Worm (Caenorhabditis elegans): ENCODE results near the gene srh-34.

ce11 chrV:479046-479445 lies 32.6 kb upstream of the srh-34 start:
- TF ChIP-seq him-1 (tag; optimal IDR thresholded peaks at IDR 0.05) (no peak), W03F9.2 (tag; optimal IDR thresholded peaks at IDR 0.05) (no peak), dao-5 (tag; optimal IDR thresholded peaks at IDR 0.05) (no peak)

Data from whole organism, L4/young adult.